Worm (Caenorhabditis elegans) whole organism, L2 larva: ENCODE results near the gene F48E8.4.

Experiments used
- Y55F3AM.14 ChIP-seq: fragments of 200-800 bp; sonication (Bioruptor generic); optimal IDR thresholded peaks from 2 replicates; lab custom pipeline; 2018; ENCODE audit warnings: mild to moderate bottlenecking, missing genetic modification characterization, missing compliant biosample characterization
- lin-39 ChIP-seq: fragments of 150-350 bp; optimal IDR thresholded peaks from 2 replicates; lab custom pipeline; 2014; ENCODE audit warnings: missing biosample characterization, missing genetic modification reagents, missing genetic modification characterization
- unc-62 ChIP-seq: fragments of 150-350 bp; optimal IDR thresholded peaks from 2 replicates; lab custom pipeline; 2014; ENCODE audit warnings: missing biosample characterization, missing genetic modification reagents, missing genetic modification characterization

DNA sequence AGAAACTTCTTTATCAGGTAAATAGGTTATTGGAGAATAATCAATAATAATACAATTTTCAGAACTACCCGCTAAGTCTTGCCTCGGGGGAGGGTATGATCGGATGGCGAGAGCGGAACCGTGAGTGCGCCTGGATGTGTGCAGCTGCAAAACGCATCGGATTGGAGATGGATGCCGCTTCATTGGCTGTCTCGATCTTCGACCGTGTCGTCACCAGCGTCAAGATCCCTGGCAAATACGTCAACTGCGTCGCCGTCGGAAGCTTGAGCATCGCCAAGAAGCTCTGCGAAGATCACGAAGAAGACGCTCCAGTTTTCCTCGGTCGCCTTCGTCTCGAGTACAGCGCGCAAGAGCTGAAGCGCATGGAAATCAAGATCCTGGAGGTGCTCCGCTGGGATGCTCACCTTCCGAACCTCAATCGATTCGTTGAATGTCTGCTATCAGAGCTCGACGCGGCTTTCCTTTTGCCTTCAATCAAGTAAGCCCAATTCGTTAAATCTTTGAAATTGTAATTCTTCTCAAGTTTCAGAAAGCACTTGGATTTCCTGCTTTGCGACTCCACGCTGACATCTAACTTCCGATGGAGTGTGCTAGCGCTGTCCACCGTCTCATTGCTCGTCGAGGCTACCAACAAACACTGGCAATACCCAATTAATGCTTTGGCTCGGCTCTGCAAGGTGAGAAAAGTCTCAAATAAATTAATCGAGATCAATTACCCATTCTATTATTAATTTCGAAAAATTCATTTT, 51.5 kb downstream of the F48E8.4 start:
- TF ChIP-seq lin-39 (tag; lab: Kevin White, UChicago) (no peak), unc-62 (GFP tag; lab: Kevin White, UChicago) (no peak), Y55F3AM.14 (GFP tag; lab: Kevin White, UChicago) (no peak)
